Fruit fly (Drosophila melanogaster): Measurements from ENCODE around the gene for.

The for gene

DNA sequence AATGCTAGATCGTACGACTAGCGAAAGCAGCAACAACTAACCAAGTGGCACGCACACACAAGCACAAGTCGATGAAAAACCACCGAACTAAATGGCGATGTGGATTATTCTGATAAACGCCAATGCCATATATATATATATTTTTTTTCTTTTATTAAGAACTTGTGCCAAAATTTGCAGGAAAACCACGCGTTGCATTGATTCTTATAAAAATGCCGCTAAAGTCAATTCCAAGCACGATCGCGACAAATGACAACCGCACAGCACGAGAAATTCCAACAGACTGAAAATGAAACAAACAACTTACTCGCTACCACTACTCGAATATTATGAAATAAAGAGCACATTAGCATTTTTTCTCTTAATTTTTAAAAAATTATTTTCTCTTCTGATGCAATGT lies at the start of gene for:
Gene for, minus strand, starts transcription at position 287 of the 400 bp plus-strand sequence.
- TF ChIP-seq nom (GFP tag; optimal IDR thresholded peaks at IDR 0.05): peak; percentile 31
- peak; percentile 13; the same call in 1 of the 2 replicates for TF ChIP-seq CG4360 (GFP tag; IDR thresholded peaks at IDR 0.05)
- TF ChIP-seq CG1233 (GFP tag; optimal IDR thresholded peaks at IDR 0.05): no peak
- TF ChIP-seq CG2678 (tag; optimal IDR thresholded peaks at IDR 0.05): peak; percentile 21
- no peak for TF ChIP-seq ftz-f1 (GFP tag; optimal IDR thresholded peaks at IDR 0.05)
- TF ChIP-seq psq (GFP tag; optimal IDR thresholded peaks at IDR 0.05): no peak
- TF ChIP-seq Nf-YA (GFP tag; IDR thresholded peaks at IDR 0.05): no peak
- no peak for TF ChIP-seq CG32767 (GFP tag; IDR thresholded peaks at IDR 0.05)
- TF ChIP-seq trh (GFP tag; optimal IDR thresholded peaks at IDR 0.05): no peak
- TF ChIP-seq bbx (GFP tag; IDR thresholded peaks at IDR 0.05; ENCODE audit: partially characterized antibody): peak; percentile 21; the same call in 1 of the 2 replicates
- TF ChIP-seq CG13287 (GFP tag; IDR thresholded peaks at IDR 0.05; ENCODE audit: partially characterized antibody): peak; percentile 9; the same call in 1 of the 2 replicates
- TF ChIP-seq bowl (GFP tag; IDR thresholded peaks at IDR 0.05): no peak
- TF ChIP-seq CG2875 (GFP tag; optimal IDR thresholded peaks at IDR 0.05): no peak
- TF ChIP-seq Jarid2 (GFP tag; optimal IDR thresholded peaks at IDR 0.05): peak; percentile 96
- no peak for TF ChIP-seq CG10147 (GFP tag; optimal IDR thresholded peaks at IDR 0.05)
- no peak for TF ChIP-seq CG9215 (GFP tag; IDR thresholded peaks at IDR 0.05)
- TF ChIP-seq dmrt99B (tag; optimal IDR thresholded peaks at IDR 0.05): no peak
- TF ChIP-seq Dad (GFP tag; optimal IDR thresholded peaks at IDR 0.05): no peak
- TF ChIP-seq CG31441 (GFP tag; IDR thresholded peaks at IDR 0.05): no peak
- TF ChIP-seq fd64A (GFP tag; optimal IDR thresholded peaks at IDR 0.05): no peak
- peak; percentile 20 for TF ChIP-seq lab (GFP tag; optimal IDR thresholded peaks at IDR 0.05)
- TF ChIP-seq CG12155 (GFP tag; optimal IDR thresholded peaks at IDR 0.05): peak; percentile 93
- peak; percentile 6; the same call in 1 of the 3 replicates for TF ChIP-seq row (GFP tag; IDR thresholded peaks at IDR 0.05)
- no peak for TF ChIP-seq Six4 (GFP tag; optimal IDR thresholded peaks at IDR 0.05)
- TF ChIP-seq dati (GFP tag; IDR thresholded peaks at IDR 0.05): no peak
- TF ChIP-seq CG3407 (GFP tag; optimal IDR thresholded peaks at IDR 0.05): no peak
- TF ChIP-seq kay (GFP tag; optimal IDR thresholded peaks at IDR 0.05): no peak
- TF ChIP-seq CG32532 (GFP tag; IDR thresholded peaks at IDR 0.05): peak; percentile 19; the same call in 1 of the 2 replicates
- no peak for TF ChIP-seq fd3F (GFP tag; optimal IDR thresholded peaks at IDR 0.05)
- TF ChIP-seq her (GFP tag; optimal IDR thresholded peaks at IDR 0.05): no peak
- TF ChIP-seq Oli (tag; optimal IDR thresholded peaks at IDR 0.05): no peak
- no peak for TF ChIP-seq CG2889 (GFP tag; IDR thresholded peaks at IDR 0.05)
- TF ChIP-seq Rfx (GFP tag; IDR thresholded peaks at IDR 0.05): peak; percentile 15; the same call in 1 of the 2 replicates
- peak; percentile 75 for TF ChIP-seq chm (GFP tag; IDR thresholded peaks at IDR 0.05)
- TF ChIP-seq HLH4C (GFP tag; IDR thresholded peaks at IDR 0.05; ENCODE audit: partially characterized antibody): no peak
- TF ChIP-seq CG34422 (GFP tag; IDR thresholded peaks at IDR 0.05): peak; percentile 40; the same call in 1 of the 3 replicates
- no peak for TF ChIP-seq hth (optimal IDR thresholded peaks at IDR 0.05)
- TF ChIP-seq Ravus (GFP tag; IDR thresholded peaks at IDR 0.05): no peak
- peak; percentile 42; the same call in 1 of the 2 replicates for TF ChIP-seq vvl (GFP tag; IDR thresholded peaks at IDR 0.05)
- no peak for TF ChIP-seq Camta (GFP tag; optimal IDR thresholded peaks at IDR 0.05)
- peak; percentile 64 for TF ChIP-seq CG3163 (GFP tag; optimal IDR thresholded peaks at IDR 0.05)
- no peak for TF ChIP-seq rib (GFP tag; IDR thresholded peaks at IDR 0.05)
- TF ChIP-seq tap (tag; optimal IDR thresholded peaks at IDR 0.05): no peak
- TF ChIP-seq Bteb2 (GFP tag; optimal IDR thresholded peaks at IDR 0.05): no peak
- TF ChIP-seq sens (GFP tag): peak; percentile 20
- TF ChIP-seq sd (tag; optimal IDR thresholded peaks at IDR 0.05): peak; percentile 47
- peak; percentile 9; the same call in 1 of the 2 replicates for TF ChIP-seq amos (GFP tag; IDR thresholded peaks at IDR 0.05; ENCODE audit: partially characterized antibody)
- no peak for TF ChIP-seq hkb (optimal IDR thresholded peaks at IDR 0.05)
- TF ChIP-seq hkb (GFP tag; IDR thresholded peaks at IDR 0.05): no peak
- no peak for TF ChIP-seq CG17385 (GFP tag; optimal IDR thresholded peaks at IDR 0.05)
- no peak for TF ChIP-seq zen (tag; optimal IDR thresholded peaks at IDR 0.05)
- TF ChIP-seq CG15601 (tag; optimal IDR thresholded peaks at IDR 0.05): peak; percentile 16
